Fruit fly (Drosophila melanogaster) whole organism, embryonic: ENCODE measurements around the gene gb.

Experiments
- Atf3 ChIP-seq: fragments of 200-800 bp; sonication (Bioruptor generic); optimal IDR thresholded peaks from 3 replicates; lab custom pipeline; 2016; ENCODE audit warnings: missing biosample characterization, missing genetic modification characterization
- Bdp1 ChIP-seq: fragments of 200-800 bp; sonication (Bioruptor generic); optimal IDR thresholded peaks from 3 replicates; lab custom pipeline; 2016; ENCODE audit warnings: missing biosample characterization, missing genetic modification characterization
- BtbVII ChIP-seq: fragments of 200-800 bp; sonication (Bioruptor generic); optimal IDR thresholded peaks from 3 replicates; lab custom pipeline; 2017; ENCODE audit warnings: missing biosample characterization, mild to moderate bottlenecking, missing genetic modification characterization
- CG10267 ChIP-seq: fragments of 200-800 bp; sonication (Bioruptor generic); optimal IDR thresholded peaks from 2 replicates; lab custom pipeline; 2018; ENCODE audit warnings: missing biosample characterization, mild to moderate bottlenecking, missing genetic modification characterization, moderate library complexity
- CG10274 ChIP-seq: fragments of 200-800 bp; sonication (Bioruptor generic); optimal IDR thresholded peaks from 3 replicates; lab custom pipeline; 2017; ENCODE audit warnings: missing biosample characterization, mild to moderate bottlenecking, missing genetic modification characterization
- CG10366 ChIP-seq: fragments of 200-800 bp; sonication (Bioruptor generic); IDR thresholded peaks from 2 replicates; pipeline ENCODE4 v1.3.6; 2022; ENCODE audit warnings: missing biosample characterization, missing genetic modification characterization
- CG10654 ChIP-seq: fragments of 200-800 bp; sonication (Bioruptor generic); optimal IDR thresholded peaks from 2 replicates; lab custom pipeline; 2016; ENCODE audit warnings: missing biosample characterization, missing genetic modification characterization
- CG12769 ChIP-seq: fragments of 200-800 bp; sonication (Bioruptor generic); optimal IDR thresholded peaks from 2 replicates; lab custom pipeline; 2019; ENCODE audit warnings: missing biosample characterization, mild to moderate bottlenecking, missing genetic modification characterization, moderate library complexity
- CG14050 ChIP-seq: fragments of 200-800 bp; sonication (Bioruptor generic); IDR thresholded peaks from 3 replicates; pipeline ENCODE4 v1.3.6; 2022; ENCODE audit warnings: missing biosample characterization, missing genetic modification characterization
- CG14667 ChIP-seq: fragments of 200-800 bp; sonication (Bioruptor generic); IDR thresholded peaks from 2 replicates; pipeline ENCODE4 v1.3.6; 2022; ENCODE audit warnings: missing biosample characterization, missing genetic modification characterization
- CG15514 ChIP-seq: fragments of 200-800 bp; sonication (Bioruptor generic); optimal IDR thresholded peaks from 3 replicates; lab custom pipeline; 2017; ENCODE audit warnings: missing biosample characterization, missing genetic modification characterization, mild to moderate bottlenecking, moderate library complexity, missing genetic modification reagents
- CG17328 ChIP-seq: fragments of 200-800 bp; sonication (Bioruptor generic); IDR thresholded peaks from 2 replicates; pipeline ENCODE4 v1.3.6; 2022; ENCODE audit warnings: missing biosample characterization, missing genetic modification characterization
- CG1792 ChIP-seq: fragments of 200-800 bp; sonication (Bioruptor generic); optimal IDR thresholded peaks from 2 replicates; lab custom pipeline; 2016; ENCODE audit warnings: missing biosample characterization, missing genetic modification characterization
- CG2129 ChIP-seq: fragments of 200-800 bp; sonication (Bioruptor generic); IDR thresholded peaks from 2 replicates; pipeline ENCODE4 v1.3.6; 2022; ENCODE audit warnings: missing biosample characterization, missing genetic modification characterization; ENCODE audit not compliant: partially characterized antibody
- CG2712 ChIP-seq: fragments of 200-800 bp; optimal IDR thresholded peaks from 3 replicates; lab custom pipeline; 2019; ENCODE audit warnings: missing biosample characterization, mild to moderate bottlenecking, missing genetic modification characterization, moderate library complexity
- CG34422 ChIP-seq: fragments of 200-800 bp; sonication (Bioruptor generic); IDR thresholded peaks from 3 replicates; pipeline ENCODE4 v1.3.6; 2022; ENCODE audit warnings: missing biosample characterization, missing genetic modification characterization
- CG42726 ChIP-seq: fragments of 200-800 bp; sonication (Bioruptor generic); IDR thresholded peaks from 2 replicates; pipeline ENCODE4 v1.3.6; 2022; ENCODE audit warnings: missing biosample characterization, missing genetic modification characterization; ENCODE audit not compliant: partially characterized antibody
- CG4282 ChIP-seq: fragments of 200-800 bp; sonication (Bioruptor generic); optimal IDR thresholded peaks from 2 replicates; lab custom pipeline; 2016; ENCODE audit warnings: missing biosample characterization, missing genetic modification characterization
- CG43689 ChIP-seq: fragments of 200-800 bp; sonication (Bioruptor generic); IDR thresholded peaks from 2 replicates; pipeline ENCODE4 v1.3.6; 2022; ENCODE audit warnings: missing biosample characterization, missing genetic modification characterization
- CG4617 ChIP-seq: fragments of 200-800 bp; sonication (Bioruptor generic); optimal IDR thresholded peaks from 3 replicates; lab custom pipeline; 2016; ENCODE audit warnings: missing biosample characterization, missing genetic modification characterization, borderline replicate concordance
- CG4730 ChIP-seq: fragments of 200-800 bp; sonication (Bioruptor generic); IDR thresholded peaks from 2 replicates; pipeline ENCODE4 v1.3.6; 2022; ENCODE audit warnings: missing biosample characterization, missing genetic modification characterization
- CG6854 ChIP-seq: fragments of 200-800 bp; sonication (Bioruptor generic); optimal IDR thresholded peaks from 3 replicates; lab custom pipeline; 2017; ENCODE audit warnings: missing biosample characterization, mild to moderate bottlenecking, missing genetic modification characterization
- CG9727 ChIP-seq: fragments of 200-800 bp; sonication (Bioruptor generic); optimal IDR thresholded peaks from 3 replicates; lab custom pipeline; 2017; ENCODE audit warnings: missing biosample characterization, mild to moderate bottlenecking, missing genetic modification characterization
- CG9932 ChIP-seq: fragments of 200-800 bp; sonication (Bioruptor generic); IDR thresholded peaks from 2 replicates; pipeline ENCODE4 v1.3.6; 2022; ENCODE audit warnings: missing biosample characterization, missing genetic modification characterization
- Dp ChIP-seq: fragments of 200-800 bp; sonication (Bioruptor generic); optimal IDR thresholded peaks from 2 replicates; lab custom pipeline; 2018; ENCODE audit warnings: missing biosample characterization, mild to moderate bottlenecking, missing genetic modification characterization, moderate library complexity
- GATAe ChIP-seq: fragments of 200-800 bp; sonication (Bioruptor generic); conservative IDR thresholded peaks from 2 replicates; pipeline ENCODE4 v1.3.6; 2022; ENCODE audit warnings: missing biosample characterization, missing genetic modification characterization
- HLHmδ ChIP-seq: fragments of 200-800 bp; sonication (Bioruptor generic); optimal IDR thresholded peaks from 2 replicates; lab custom pipeline; 2018; ENCODE audit warnings: missing biosample characterization, mild to moderate bottlenecking, missing genetic modification characterization, moderate library complexity
- Hmx ChIP-seq: fragments of 200-800 bp; sonication (Bioruptor generic); optimal IDR thresholded peaks from 2 replicates; lab custom pipeline; 2016; ENCODE audit warnings: missing biosample characterization, missing genetic modification characterization
- Jarid2 ChIP-seq: fragments of 200-800 bp; sonication (Bioruptor generic); optimal IDR thresholded peaks from 3 replicates; lab custom pipeline; 2017; ENCODE audit warnings: mild to moderate bottlenecking, missing biosample characterization, missing genetic modification reagents, missing genetic modification characterization
- NK7.1 ChIP-seq: fragments of 200-800 bp; sonication (Bioruptor generic); optimal IDR thresholded peaks from 3 replicates; lab custom pipeline; 2016; ENCODE audit warnings: missing biosample characterization, missing genetic modification characterization
- Oli ChIP-seq: fragments of 200-800 bp; sonication (Bioruptor generic); optimal IDR thresholded peaks from 2 replicates; lab custom pipeline; 2018; ENCODE audit warnings: missing biosample characterization, mild to moderate bottlenecking, missing genetic modification characterization, moderate library complexity
- Pdp1 ChIP-seq, 2 experiments: fragments of 200-800 bp; sonication (Bioruptor generic); optimal IDR thresholded peaks; 3 replicates each; lab custom pipeline; 2016; ENCODE audit warnings: missing biosample characterization in 2 of 2, missing genetic modification characterization in 2 of 2, mild to moderate bottlenecking in 1 of 2, moderate library complexity in 1 of 2
- Poxn ChIP-seq: fragments of 200-800 bp; sonication (Bioruptor generic); IDR thresholded peaks from 2 replicates; pipeline ENCODE4 v1.3.6; 2022; ENCODE audit warnings: missing biosample characterization, missing genetic modification characterization
- Sin3A ChIP-seq: fragments of >200 bp; optimal IDR thresholded peaks from 2 replicates; lab custom pipeline; 2018
- YL-1 ChIP-seq: fragments of 200-800 bp; sonication (Bioruptor generic); optimal IDR thresholded peaks from 3 replicates; lab custom pipeline; 2017; ENCODE audit warnings: missing biosample characterization, mild to moderate bottlenecking, missing genetic modification characterization
- ase ChIP-seq: fragments of 200-800 bp; sonication (Bioruptor generic); IDR thresholded peaks from 3 replicates; pipeline ENCODE4 v1.3.6; 2022; ENCODE audit warnings: missing biosample characterization, missing genetic modification characterization
- caup ChIP-seq: fragments of 200-800 bp; sonication (Bioruptor generic); optimal IDR thresholded peaks from 3 replicates; lab custom pipeline; 2017; ENCODE audit warnings: missing biosample characterization, mild to moderate bottlenecking, missing genetic modification characterization, moderate library complexity; ENCODE audit not compliant: severe bottlenecking
- corto ChIP-seq: fragments of 200-800 bp; sonication (Bioruptor generic); optimal IDR thresholded peaks from 2 replicates; lab custom pipeline; 2016; ENCODE audit warnings: missing biosample characterization, mild to moderate bottlenecking, missing genetic modification characterization, moderate library complexity
- cwo ChIP-seq: fragments of 200-800 bp; sonication (Bioruptor generic); optimal IDR thresholded peaks from 3 replicates; lab custom pipeline; 2017; ENCODE audit warnings: missing biosample characterization, missing genetic modification characterization, mild to moderate bottlenecking, moderate library complexity, missing genetic modification reagents
- ems ChIP-seq: fragments of 200-800 bp; sonication (Bioruptor generic); optimal IDR thresholded peaks from 3 replicates; lab custom pipeline; 2016; ENCODE audit warnings: missing biosample characterization, missing genetic modification characterization
- fd3F ChIP-seq: fragments of 200-800 bp; sonication (Bioruptor generic); optimal IDR thresholded peaks from 2 replicates; lab custom pipeline; 2018; ENCODE audit warnings: missing biosample characterization, mild to moderate bottlenecking, missing genetic modification characterization, moderate library complexity
- gce ChIP-seq: fragments of 200-800 bp; sonication (Bioruptor generic); IDR thresholded peaks from 3 replicates; pipeline ENCODE4 v1.3.6; 2022; ENCODE audit warnings: missing biosample characterization, missing genetic modification characterization
- gem ChIP-seq: fragments of 200-800 bp; sonication (Bioruptor generic); optimal IDR thresholded peaks from 2 replicates; lab custom pipeline; 2019; ENCODE audit warnings: missing biosample characterization, mild to moderate bottlenecking, missing genetic modification characterization, moderate library complexity
- ind ChIP-seq: fragments of 200-800 bp; sonication (Bioruptor generic); optimal IDR thresholded peaks from 3 replicates; lab custom pipeline; 2016; ENCODE audit warnings: missing biosample characterization, missing genetic modification characterization
- inv ChIP-seq: fragments of 200-800 bp; sonication (Bioruptor generic); IDR thresholded peaks from 2 replicates; pipeline ENCODE4 v1.3.6; 2022; ENCODE audit warnings: missing biosample characterization, missing genetic modification characterization; ENCODE audit not compliant: partially characterized antibody
- nau ChIP-seq: fragments of 200-800 bp; sonication (Bioruptor generic); optimal IDR thresholded peaks from 3 replicates; lab custom pipeline; 2017; ENCODE audit warnings: missing biosample characterization, mild to moderate bottlenecking, missing genetic modification characterization, missing genetic modification reagents
- ro ChIP-seq: fragments of 200-800 bp; sonication (Bioruptor generic); IDR thresholded peaks from 2 replicates; pipeline ENCODE4 v1.3.6; 2022; ENCODE audit warnings: missing biosample characterization, missing genetic modification characterization
- sisA ChIP-seq: fragments of 200-800 bp; sonication (Bioruptor generic); IDR thresholded peaks from 2 replicates; pipeline ENCODE4 v1.3.6; 2022; ENCODE audit warnings: missing biosample characterization, missing genetic modification characterization
- slp2 ChIP-seq: fragments of 200-800 bp; sonication (Bioruptor generic); optimal IDR thresholded peaks from 2 replicates; lab custom pipeline; 2016; ENCODE audit warnings: missing biosample characterization, missing genetic modification characterization
- tio ChIP-seq: fragments of 200-800 bp; sonication (Bioruptor generic); optimal IDR thresholded peaks from 2 replicates; lab custom pipeline; 2017; ENCODE audit warnings: missing biosample characterization, missing genetic modification characterization, inconsistent platforms
- zen2 ChIP-seq: fragments of 200-800 bp; sonication (Bioruptor generic); IDR thresholded peaks from 3 replicates; pipeline ENCODE4 v1.3.6; 2022; ENCODE audit warnings: missing biosample characterization, missing genetic modification characterization; ENCODE audit not compliant: partially characterized antibody

The gb gene

DNA sequence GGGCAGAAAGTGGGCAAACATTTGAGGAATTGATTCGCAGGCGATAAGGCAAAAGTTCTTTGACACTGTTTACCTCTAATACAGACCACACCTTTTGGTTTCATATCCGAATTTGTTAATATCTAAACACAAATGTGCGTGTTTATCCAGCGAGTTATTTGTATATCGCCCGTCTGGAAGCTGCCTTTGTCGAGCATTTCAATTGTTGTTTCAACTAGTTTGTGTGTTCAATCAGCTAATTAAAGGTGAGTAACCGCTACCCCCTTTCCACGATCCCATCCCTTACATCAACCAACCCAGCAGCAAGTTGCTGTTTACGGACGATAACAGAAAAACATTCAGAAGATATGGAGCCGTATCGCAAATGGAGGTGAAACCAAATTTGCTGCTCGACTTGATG is 19.3 kb upstream of the gb start (continued):
- TF ChIP-seq ind (GFP tag; lab: Kevin White, UChicago): no peak
- TF ChIP-seq CG9932 (GFP tag; lab: Robert Waterston, UW): peak; percentile 53
- TF ChIP-seq zen2 (GFP tag; lab: Robert Waterston, UW): no peak
- no peak for TF ChIP-seq nau (GFP tag; lab: Kevin White, UChicago)
- no peak for TF ChIP-seq CG14050 (GFP tag; lab: Robert Waterston, UW)
- no peak for TF ChIP-seq CG17328
- peak; percentile 3 for TF ChIP-seq CG4282 (GFP tag; lab: Kevin White, UChicago)
- no peak for TF ChIP-seq CG4617 (GFP tag; lab: Kevin White, UChicago)
- no peak for TF ChIP-seq CG10366 (GFP tag; lab: Robert Waterston, UW)
- no peak for TF ChIP-seq HLHmδ (GFP tag; lab: Kevin White, UChicago)
- TF ChIP-seq sisA: no peak
- no peak for TF ChIP-seq CG2712
- TF ChIP-seq gce (GFP tag; lab: Robert Waterston, UW): 0 out of 3 replicates have a peak, but pooled peaks have one; percentile 5
- TF ChIP-seq BtbVII (GFP tag; lab: Kevin White, UChicago): peak; percentile 68
- no peak for TF ChIP-seq CG4730
- TF ChIP-seq CG34422 (GFP tag; lab: Robert Waterston, UW): no peak
- TF ChIP-seq ase (GFP tag; lab: Robert Waterston, UW): no peak
- no peak for TF ChIP-seq Sin3A
- no peak for TF ChIP-seq CG43689
- TF ChIP-seq NK7.1 (GFP tag; lab: Kevin White, UChicago): no peak
- peak; percentile 27 for TF ChIP-seq CG6854
- no peak for TF ChIP-seq tio (GFP tag; lab: Kevin White, UChicago)
- no peak for TF ChIP-seq inv (GFP tag; lab: Robert Waterston, UW)
- no peak for TF ChIP-seq CG14667 (GFP tag; lab: Robert Waterston, UW)
- peak; percentile 56 for TF ChIP-seq cwo (GFP tag; lab: Kevin White, UChicago)
- TF ChIP-seq CG10654 (GFP tag; lab: Kevin White, UChicago): peak; percentile 16
- no peak for TF ChIP-seq CG10267 (tag; lab: Kevin White, UChicago)
- no peak for TF ChIP-seq GATAe (GFP tag; lab: Robert Waterston, UW)
- no peak for TF ChIP-seq Dp (GFP tag; lab: Kevin White, UChicago)
- no peak for TF ChIP-seq ro (GFP tag; lab: Robert Waterston, UW)
- peak; percentile 89 for TF ChIP-seq CG12769 (tag; lab: Kevin White, UChicago)
- TF ChIP-seq Oli (tag; lab: Kevin White, UChicago): no peak
- TF ChIP-seq CG42726: no peak
- TF ChIP-seq CG10274 (GFP tag; lab: Kevin White, UChicago): peak; percentile 25
- no peak for TF ChIP-seq Hmx
- TF ChIP-seq Poxn: no peak
- no peak for TF ChIP-seq corto (GFP tag; lab: Kevin White, UChicago)
- TF ChIP-seq slp2 (GFP tag; lab: Kevin White, UChicago): no peak
- TF ChIP-seq CG15514 (GFP tag; lab: Kevin White, UChicago): peak; percentile 61
- peak; percentile 86 for TF ChIP-seq caup (GFP tag; lab: Kevin White, UChicago)
- TF ChIP-seq Bdp1 (GFP tag; lab: Kevin White, UChicago): no peak
- no peak for TF ChIP-seq CG2129 (GFP tag; lab: Robert Waterston, UW)
- no peak for TF ChIP-seq ems (GFP tag; lab: Kevin White, UChicago)
- no peak for TF ChIP-seq YL-1 (GFP tag; lab: Kevin White, UChicago)
- TF ChIP-seq Atf3 (GFP tag; lab: Kevin White, UChicago): no peak
- TF ChIP-seq gem: peak; percentile 30
- peak; percentile 30 for TF ChIP-seq CG9727 (GFP tag; lab: Kevin White, UChicago)
- peak; percentile 15 for TF ChIP-seq Jarid2 (GFP tag; lab: Kevin White, UChicago)
- TF ChIP-seq Pdp1 (GFP tag; optimal IDR thresholded peaks at IDR 0.05; lab: Kevin White, UChicago): peak in 1 of 2 experiments; percentile 16
- peak; percentile 15 for TF ChIP-seq CG1792 (GFP tag; lab: Kevin White, UChicago)
- TF ChIP-seq fd3F (GFP tag; lab: Kevin White, UChicago): peak; percentile 61
